Fruit fly (Drosophila melanogaster) whole organism, pupa: Measurements from ENCODE around the gene S-Lap2.

ENCODE experiments used
- CG10348 ChIP-seq: fragments of 200-800 bp; sonication (Bioruptor generic); IDR thresholded peaks from 2 replicates; pipeline ENCODE4 v1.3.6; 2022; ENCODE audit warnings: missing biosample characterization, missing genetic modification characterization
- CG12605 ChIP-seq: fragments of 200-800 bp; sonication (Bioruptor generic); IDR thresholded peaks from 2 replicates; pipeline ENCODE4 v1.3.6; 2022; ENCODE audit warnings: missing biosample characterization, missing genetic modification characterization
- CG13204 ChIP-seq: fragments of 200-800 bp; sonication (Bioruptor generic); optimal IDR thresholded peaks from 2 replicates; lab custom pipeline; 2018; ENCODE audit warnings: missing biosample characterization, mild to moderate bottlenecking, missing genetic modification characterization, moderate library complexity
- CG14655 ChIP-seq: fragments of 200-800 bp; sonication (Bioruptor generic); optimal IDR thresholded peaks from 3 replicates; lab custom pipeline; 2017; ENCODE audit warnings: mild to moderate bottlenecking, missing biosample characterization, missing genetic modification reagents, missing genetic modification characterization
- CG15710 ChIP-seq: fragments of 200-800 bp; sonication (Bioruptor generic); optimal IDR thresholded peaks from 2 replicates; lab custom pipeline; 2018; ENCODE audit warnings: missing biosample characterization, mild to moderate bottlenecking, missing genetic modification characterization, moderate library complexity
- CG17806 ChIP-seq: fragments of 200-800 bp; sonication (Bioruptor generic); optimal IDR thresholded peaks from 2 replicates; lab custom pipeline; 2018; ENCODE audit warnings: missing biosample characterization, mild to moderate bottlenecking, missing genetic modification characterization, moderate library complexity
- CG32121 ChIP-seq: fragments of 200-800 bp; sonication (Bioruptor generic); IDR thresholded peaks from 2 replicates; pipeline ENCODE4 v1.3.6; 2022; ENCODE audit warnings: missing biosample characterization, missing genetic modification characterization
- CG34367 ChIP-seq: fragments of 200-800 bp; sonication (Bioruptor generic); optimal IDR thresholded peaks from 2 replicates; lab custom pipeline; 2018; ENCODE audit warnings: missing biosample characterization, mild to moderate bottlenecking, missing genetic modification characterization
- CG4496 ChIP-seq: fragments of 200-800 bp; sonication (Bioruptor generic); IDR thresholded peaks from 3 replicates; pipeline ENCODE4 v1.3.6; 2022; ENCODE audit warnings: missing biosample characterization, missing genetic modification characterization
- CG8159 ChIP-seq: fragments of 200-800 bp; sonication (Bioruptor generic); optimal IDR thresholded peaks from 3 replicates; lab custom pipeline; 2018; ENCODE audit warnings: missing biosample characterization, mild to moderate bottlenecking, missing genetic modification characterization, moderate library complexity
- CG8301 ChIP-seq: fragments of 200-800 bp; sonication (Bioruptor generic); optimal IDR thresholded peaks from 2 replicates; lab custom pipeline; 2018; ENCODE audit warnings: missing biosample characterization, mild to moderate bottlenecking, missing genetic modification characterization
- CG9948 ChIP-seq: fragments of 200-800 bp; sonication (Bioruptor generic); optimal IDR thresholded peaks from 2 replicates; lab custom pipeline; 2018; ENCODE audit warnings: missing biosample characterization, mild to moderate bottlenecking, missing genetic modification characterization, moderate library complexity
- D1 ChIP-seq: fragments of 200-800 bp; sonication (Bioruptor generic); optimal IDR thresholded peaks from 2 replicates; lab custom pipeline; 2018; ENCODE audit warnings: missing biosample characterization, mild to moderate bottlenecking, missing genetic modification characterization, moderate library complexity
- EcR ChIP-seq: fragments of 200-800 bp; sonication (Bioruptor generic); optimal IDR thresholded peaks from 3 replicates; lab custom pipeline; 2019; ENCODE audit warnings: missing biosample characterization, missing genetic modification characterization, mild to moderate bottlenecking, moderate library complexity, missing genetic modification reagents
- Ets98B ChIP-seq: fragments of 200-800 bp; sonication (Bioruptor generic); IDR thresholded peaks from 2 replicates; pipeline ENCODE4 v1.3.6; 2022; ENCODE audit warnings: missing biosample characterization, missing genetic modification characterization
- Pif1A ChIP-seq: fragments of 200-800 bp; sonication (Bioruptor generic); optimal IDR thresholded peaks from 3 replicates; lab custom pipeline; 2016; ENCODE audit warnings: missing biosample characterization, missing genetic modification characterization
- Pif1B ChIP-seq: fragments of 200-800 bp; sonication (Bioruptor generic); optimal IDR thresholded peaks from 3 replicates; lab custom pipeline; 2016; ENCODE audit warnings: missing biosample characterization, missing genetic modification characterization
- Snoo ChIP-seq: fragments of 200-800 bp; sonication (Bioruptor generic); optimal IDR thresholded peaks from 3 replicates; lab custom pipeline; 2017; ENCODE audit warnings: missing biosample characterization, mild to moderate bottlenecking, missing genetic modification characterization, inconsistent platforms
- fd96Ca ChIP-seq: fragments of 200-800 bp; sonication (Bioruptor generic); IDR thresholded peaks from 3 replicates; pipeline ENCODE4 v1.3.6; 2022; ENCODE audit warnings: missing biosample characterization, missing genetic modification characterization
- gl ChIP-seq: fragments of 200-800 bp; sonication (Bioruptor generic); optimal IDR thresholded peaks from 2 replicates; lab custom pipeline; 2018; ENCODE audit warnings: missing biosample characterization, mild to moderate bottlenecking, missing genetic modification characterization
- rn ChIP-seq: fragments of 200-800 bp; sonication (Bioruptor generic); IDR thresholded peaks from 2 replicates; pipeline ENCODE4 v1.3.6; 2022; ENCODE audit warnings: missing biosample characterization, missing genetic modification characterization

The S-Lap2 gene

dm6 chr3L:8657787-8658186 lies 38.1 kb downstream of the S-Lap2 start:
- no peak for TF ChIP-seq CG34367 (tag; lab: Kevin White, UChicago)
- peak; percentile 32 for TF ChIP-seq EcR (GFP tag; lab: Kevin White, UChicago)
- TF ChIP-seq gl (tag; lab: Kevin White, UChicago) = no peak
- no peak for TF ChIP-seq CG4496 (GFP tag; lab: Robert Waterston, UW)
- no peak for TF ChIP-seq D1 (tag; lab: Kevin White, UChicago)
- TF ChIP-seq CG17806 (tag; lab: Kevin White, UChicago) = no peak

- TF ChIP-seq CG4496 (GFP tag; lab: Robert Waterston, UW) (peak; percentile 10; the same call in 1 of the 3 replicates), gl (tag; lab: Kevin White, UChicago) (no peak), CG8301 (tag; lab: Kevin White, UChicago) (no peak)
Observed at dm6 chr3L:8659601-8660000, 39.9 kb downstream of the S-Lap2 start.

- no peak for TF ChIP-seq Pif1A (GFP tag; lab: Kevin White, UChicago)
- no peak for TF ChIP-seq CG9948 (tag; lab: Kevin White, UChicago)
- no peak for TF ChIP-seq CG32121
- no peak for TF ChIP-seq fd96Ca (GFP tag; lab: Robert Waterston, UW)
- no peak for TF ChIP-seq gl (tag; lab: Kevin White, UChicago)
- no peak for TF ChIP-seq rn (GFP tag; lab: Robert Waterston, UW)
- no peak for TF ChIP-seq CG4496 (GFP tag; lab: Robert Waterston, UW)
- TF ChIP-seq, all 21 proteins: peak for 0
Observed at dm6 chr3L:8660800-8661199, 41.1 kb downstream of the S-Lap2 start.

- TF ChIP-seq CG17806 (tag; lab: Kevin White, UChicago) = peak; percentile 43
- peak; percentile 81 for TF ChIP-seq EcR (GFP tag; lab: Kevin White, UChicago)
- TF ChIP-seq Pif1B (GFP tag; lab: Kevin White, UChicago) = peak; percentile 5
- peak; percentile 27 for TF ChIP-seq CG9948 (tag; lab: Kevin White, UChicago)
- peak; percentile 58 for TF ChIP-seq CG8159 (tag; lab: Kevin White, UChicago)
- no peak for TF ChIP-seq CG14655
- no peak for TF ChIP-seq Snoo (tag; lab: Kevin White, UChicago)
- peak; percentile 33 for TF ChIP-seq Pif1A (GFP tag; lab: Kevin White, UChicago)
- TF ChIP-seq gl (tag; lab: Kevin White, UChicago) = no peak
- peak; percentile 33 for TF ChIP-seq CG15710 (tag; lab: Kevin White, UChicago)
Observed at dm6 chr3L:8661793-8662669, 42.3 kb downstream of the S-Lap2 start.

dm6 chr3L:8666098-8666497 lies 46.4 kb downstream of the S-Lap2 start:
- TF ChIP-seq CG32121 (no peak), CG8159 (tag; lab: Kevin White, UChicago) (no peak), CG17806 (tag; lab: Kevin White, UChicago) (no peak), CG9948 (tag; lab: Kevin White, UChicago) (no peak), rn (GFP tag; lab: Robert Waterston, UW) (no peak), Ets98B (no peak), Snoo (tag; lab: Kevin White, UChicago) (no peak), CG14655 (no peak), CG15710 (tag; lab: Kevin White, UChicago) (no peak), CG13204 (GFP tag; lab: Kevin White, UChicago) (no peak), CG12605 (GFP tag; lab: Robert Waterston, UW) (no peak), EcR (GFP tag; lab: Kevin White, UChicago) (no peak), D1 (tag; lab: Kevin White, UChicago) (no peak), CG4496 (GFP tag; lab: Robert Waterston, UW) (no peak), CG34367 (tag; lab: Kevin White, UChicago) (no peak), fd96Ca (GFP tag; lab: Robert Waterston, UW) (no peak), CG8301 (tag; lab: Kevin White, UChicago) (no peak), Pif1B (GFP tag; lab: Kevin White, UChicago) (no peak)

- peak; percentile 59 for TF ChIP-seq CG13204 (GFP tag; lab: Kevin White, UChicago)
- TF ChIP-seq CG10348 (GFP tag; lab: Robert Waterston, UW) = no peak
- TF ChIP-seq CG8301 (tag; lab: Kevin White, UChicago) = peak; percentile 75
- TF ChIP-seq CG12605 (GFP tag; lab: Robert Waterston, UW) = peak; percentile 63
- peak; percentile 93 for TF ChIP-seq CG15710 (tag; lab: Kevin White, UChicago)
- TF ChIP-seq EcR (GFP tag; lab: Kevin White, UChicago) = peak; percentile 58
- peak; percentile 91 for TF ChIP-seq CG17806 (tag; lab: Kevin White, UChicago)
- TF ChIP-seq Ets98B = peak; percentile 32
- 0 out of 2 replicates have a peak, but pooled peaks have one; percentile 11 for TF ChIP-seq CG32121
- peak; percentile 91 for TF ChIP-seq Pif1B (GFP tag; lab: Kevin White, UChicago)
- TF ChIP-seq CG8159 (tag; lab: Kevin White, UChicago) = peak; percentile 96
- TF ChIP-seq D1 (tag; lab: Kevin White, UChicago) = peak; percentile 82
- TF ChIP-seq Pif1A (GFP tag; lab: Kevin White, UChicago) = peak; percentile 66
- TF ChIP-seq CG9948 (tag; lab: Kevin White, UChicago) = peak; percentile 94
- peak; percentile 86 for TF ChIP-seq Snoo (tag; lab: Kevin White, UChicago)
- TF ChIP-seq CG14655 = peak; percentile 86
- no peak; the same call in 1 of the 3 replicates for TF ChIP-seq CG4496 (GFP tag; lab: Robert Waterston, UW)
- peak; percentile 85 for TF ChIP-seq CG34367 (tag; lab: Kevin White, UChicago)
- peak; percentile 59 for TF ChIP-seq gl (tag; lab: Kevin White, UChicago)
- TF ChIP-seq fd96Ca (GFP tag; lab: Robert Waterston, UW) = peak; percentile 49; the same call in 1 of the 3 replicates
- TF ChIP-seq rn (GFP tag; lab: Robert Waterston, UW) = peak; percentile 65; the same call in 1 of the 2 replicates
Observed at dm6 chr3L:8667809-8668593, 48.3 kb downstream of the S-Lap2 start.
